Fruit fly (Drosophila melanogaster) Kc167 (cell line): ENCODE data around the gene CG3288.

Source experiments
- Myc ChIP-seq: fragments of >200 bp; optimal IDR thresholded peaks from 2 replicates; lab custom pipeline; 2017; ENCODE audit warnings: missing external identifiers
- Sin3A ChIP-seq: fragments of >200 bp; optimal IDR thresholded peaks from 2 replicates; lab custom pipeline; 2018; ENCODE audit warnings: missing external identifiers
- h ChIP-seq: fragments of >200 bp; optimal IDR thresholded peaks from 3 replicates; lab custom pipeline; 2018; ENCODE audit warnings: missing external identifiers
- insv ChIP-seq: fragments of >200 bp; optimal IDR thresholded peaks from 3 replicates; lab custom pipeline; 2018; ENCODE audit warnings: missing external identifiers
- psq ChIP-seq: fragments of >200 bp; optimal IDR thresholded peaks from 2 replicates; lab custom pipeline; 2017; ENCODE audit warnings: missing external identifiers
- ttk ChIP-seq: sonication (Bioruptor generic); optimal IDR thresholded peaks from 2 replicates; lab custom pipeline; 2017; ENCODE audit warnings: missing external identifiers

Gene CG3288

dm6 chr3L:20823206-20823803 lies 12.7 kb upstream of the CG3288 start:
- no peak for TF ChIP-seq insv (lab: Kevin White, UChicago)
- no peak for TF ChIP-seq psq (lab: Kevin White, UChicago)
- TF ChIP-seq ttk (lab: Kevin White, UChicago), result no peak
- TF ChIP-seq Myc (lab: Kevin White, UChicago), result no peak
- no peak for TF ChIP-seq Sin3A
- no peak for TF ChIP-seq h (lab: Kevin White, UChicago)

dm6 chr3L:20826950-20827910 lies 8.8 kb upstream of the CG3288 start:
- TF ChIP-seq psq (lab: Kevin White, UChicago) (no peak), Myc (lab: Kevin White, UChicago) (no peak), ttk (lab: Kevin White, UChicago) (no peak), insv (lab: Kevin White, UChicago) (no peak), Sin3A (no peak)

- TF ChIP-seq ttk (lab: Kevin White, UChicago) (no peak), insv (lab: Kevin White, UChicago) (no peak)
Measured at dm6 chr3L:20827962-20828361, 8.0 kb upstream of the CG3288 start.

- TF ChIP-seq h (lab: Kevin White, UChicago), result no peak
Measured at dm6 chr3L:20830361-20830760, 5.6 kb upstream of the CG3288 start.

- TF ChIP-seq Sin3A (no peak), psq (lab: Kevin White, UChicago) (no peak), Myc (lab: Kevin White, UChicago) (no peak), insv (lab: Kevin White, UChicago) (no peak), h (lab: Kevin White, UChicago) (no peak), ttk (lab: Kevin White, UChicago) (no peak)
Measured at dm6 chr3L:20834150-20834549, 1.8 kb upstream of the CG3288 start.

dm6 chr3L:20837040-20837830 lies 1.3 kb downstream of the CG3288 start, which contains the start of gene CG13255:
Gene CG13255 (plus strand): TSS chr3L:20837488.
- TF ChIP-seq insv (lab: Kevin White, UChicago), result no peak
- no peak for TF ChIP-seq Sin3A
- no peak for TF ChIP-seq Myc (lab: Kevin White, UChicago)
- no peak for TF ChIP-seq ttk (lab: Kevin White, UChicago)
- TF ChIP-seq psq (lab: Kevin White, UChicago), result no peak
- no peak for TF ChIP-seq h (lab: Kevin White, UChicago)

dm6 chr3L:20837831-20838301 lies 1.9 kb downstream of the CG3288 start:
- TF ChIP-seq h (lab: Kevin White, UChicago) (no peak), Sin3A (no peak), psq (lab: Kevin White, UChicago) (no peak), ttk (lab: Kevin White, UChicago) (no peak), Myc (lab: Kevin White, UChicago) (no peak), insv (lab: Kevin White, UChicago) (no peak)

dm6 chr3L:20841465-20842109 lies 5.6 kb downstream of the CG3288 start, which contains the start of the genes CSN3 and CG11456:
Gene CSN3 (minus strand): TSS chr3L:20841576.
Gene CG11456 (plus strand): TSS chr3L:20841987.
- TF ChIP-seq insv (lab: Kevin White, UChicago), result no peak

dm6 chr3L:20848572-20848971 lies 12.6 kb downstream of the CG3288 start:
- TF ChIP-seq h (lab: Kevin White, UChicago) (no peak), insv (lab: Kevin White, UChicago) (no peak), Sin3A (no peak), Myc (lab: Kevin White, UChicago) (no peak), psq (lab: Kevin White, UChicago) (no peak), ttk (lab: Kevin White, UChicago) (no peak)

- TF ChIP-seq psq (lab: Kevin White, UChicago) (no peak), h (lab: Kevin White, UChicago) (no peak), Myc (lab: Kevin White, UChicago) (no peak), insv (lab: Kevin White, UChicago) (no peak), ttk (lab: Kevin White, UChicago) (no peak), Sin3A (no peak)
Measured at dm6 chr3L:20857609-20858008, 21.6 kb downstream of the CG3288 start.

- TF ChIP-seq h (lab: Kevin White, UChicago), result no peak
- TF ChIP-seq ttk (lab: Kevin White, UChicago), result no peak
- TF ChIP-seq psq (lab: Kevin White, UChicago), result no peak
- no peak for TF ChIP-seq Sin3A
- no peak for TF ChIP-seq Myc (lab: Kevin White, UChicago)
- TF ChIP-seq insv (lab: Kevin White, UChicago), result no peak
Measured at dm6 chr3L:20868995-20869394, 33.0 kb downstream of the CG3288 start.
